Fruit fly (Drosophila melanogaster) Kc167 (cell line): Measurements from ENCODE around the gene al.

ENCODE experiments used
- h ChIP-seq: fragments of >200 bp; optimal IDR thresholded peaks from 3 replicates; lab custom pipeline; 2018; ENCODE audit warnings: missing external identifiers
- insv ChIP-seq: fragments of >200 bp; optimal IDR thresholded peaks from 3 replicates; lab custom pipeline; 2018; ENCODE audit warnings: missing external identifiers

DNA sequence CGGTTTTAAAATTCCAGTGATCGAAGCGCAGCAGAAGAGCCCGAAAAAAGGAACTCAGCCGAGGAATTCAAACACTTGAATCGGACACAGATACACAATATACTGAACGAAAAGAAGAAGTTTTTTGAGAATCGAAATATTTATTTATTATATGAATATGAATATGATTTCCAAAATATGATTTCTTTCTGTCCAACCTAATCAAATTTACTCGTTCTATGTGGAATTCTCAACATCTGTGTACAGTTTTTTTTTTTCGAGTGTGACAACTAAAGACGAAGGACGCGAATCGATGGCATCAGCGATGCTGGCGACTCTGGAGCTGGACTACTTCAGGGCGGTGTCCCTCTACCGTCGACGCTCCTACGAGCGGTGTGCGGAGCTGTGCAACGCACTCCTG is 45.2 kb downstream of the al start:
- no peak for TF ChIP-seq h (lab: Kevin White, UChicago)
- no peak for TF ChIP-seq insv
